Fruit fly (Drosophila melanogaster) whole organism, embryonic: Measurements from ENCODE around the gene Shawn.

Experiments
- BtbVII ChIP-seq: fragments of 200-800 bp; sonication (Bioruptor generic); optimal IDR thresholded peaks from 3 replicates; lab custom pipeline; 2017; ENCODE audit warnings: missing biosample characterization, mild to moderate bottlenecking, missing genetic modification characterization
- CG12104 ChIP-seq: fragments of 200-800 bp; sonication (Bioruptor generic); optimal IDR thresholded peaks from 3 replicates; lab custom pipeline; 2016; ENCODE audit warnings: missing biosample characterization, missing genetic modification characterization
- CG14710 ChIP-seq: fragments of 200-800 bp; sonication (Bioruptor generic); optimal IDR thresholded peaks from 3 replicates; lab custom pipeline; 2019; ENCODE audit warnings: missing biosample characterization, mild to moderate bottlenecking, missing genetic modification characterization, moderate library complexity
- CG16779 ChIP-seq: fragments of 200-800 bp; sonication (Bioruptor generic); IDR thresholded peaks from 2 replicates; pipeline ENCODE4 v1.3.6; 2022; ENCODE audit warnings: missing biosample characterization, missing genetic modification characterization
- CG16815 ChIP-seq: fragments of 200-800 bp; sonication (Bioruptor generic); optimal IDR thresholded peaks from 3 replicates; lab custom pipeline; 2017; ENCODE audit warnings: missing biosample characterization, mild to moderate bottlenecking, missing genetic modification characterization
- CG17385 ChIP-seq: fragments of 200-800 bp; sonication (Bioruptor generic); optimal IDR thresholded peaks from 3 replicates; lab custom pipeline; 2018; ENCODE audit warnings: missing biosample characterization, mild to moderate bottlenecking, missing genetic modification characterization
- CG17568 ChIP-seq: fragments of 200-800 bp; sonication (Bioruptor generic); optimal IDR thresholded peaks from 2 replicates; lab custom pipeline; 2018; ENCODE audit warnings: missing biosample characterization, mild to moderate bottlenecking, missing genetic modification characterization, moderate library complexity
- CG18011 ChIP-seq: fragments of 200-800 bp; sonication (Bioruptor generic); optimal IDR thresholded peaks from 2 replicates; lab custom pipeline; 2017; ENCODE audit warnings: missing biosample characterization, missing genetic modification characterization, mild to moderate bottlenecking, moderate library complexity, missing genotype
- CG2129 ChIP-seq: fragments of 200-800 bp; sonication (Bioruptor generic); IDR thresholded peaks from 2 replicates; pipeline ENCODE4 v1.3.6; 2022; ENCODE audit warnings: missing biosample characterization, missing genetic modification characterization; ENCODE audit not compliant: partially characterized antibody
- CG2199 ChIP-seq: fragments of 200-800 bp; sonication (Bioruptor generic); IDR thresholded peaks from 3 replicates; pipeline ENCODE4 v1.3.6; 2022; ENCODE audit warnings: missing biosample characterization, missing genetic modification characterization
- CG33557 ChIP-seq: fragments of 200-800 bp; sonication (Bioruptor generic); optimal IDR thresholded peaks from 2 replicates; lab custom pipeline; 2019; ENCODE audit warnings: missing biosample characterization, mild to moderate bottlenecking, missing genetic modification characterization, moderate library complexity
- CG42726 ChIP-seq: fragments of 200-800 bp; sonication (Bioruptor generic); IDR thresholded peaks from 2 replicates; pipeline ENCODE4 v1.3.6; 2022; ENCODE audit warnings: missing biosample characterization, missing genetic modification characterization; ENCODE audit not compliant: partially characterized antibody
- CG4404 ChIP-seq: fragments of 200-800 bp; sonication (Bioruptor generic); IDR thresholded peaks from 2 replicates; pipeline ENCODE4 v1.3.6; 2022; ENCODE audit warnings: missing biosample characterization, missing genetic modification characterization
- CG6683 ChIP-seq: fragments of 200-800 bp; sonication (Bioruptor generic); optimal IDR thresholded peaks from 2 replicates; lab custom pipeline; 2017; ENCODE audit warnings: missing biosample characterization, mild to moderate bottlenecking, missing genetic modification characterization, missing genetic modification reagents
- CG7556 ChIP-seq: fragments of 200-800 bp; sonication (Bioruptor generic); optimal IDR thresholded peaks from 2 replicates; lab custom pipeline; 2017; ENCODE audit warnings: missing biosample characterization, mild to moderate bottlenecking, missing genetic modification characterization
- CG9609 ChIP-seq: fragments of 200-800 bp; sonication (Bioruptor generic); optimal IDR thresholded peaks from 3 replicates; lab custom pipeline; 2016; ENCODE audit warnings: missing biosample characterization, missing genetic modification characterization
- CG9817 ChIP-seq: fragments of 200-800 bp; sonication (Bioruptor generic); optimal IDR thresholded peaks from 2 replicates; lab custom pipeline; 2018; ENCODE audit warnings: missing biosample characterization, mild to moderate bottlenecking, missing genetic modification characterization, moderate library complexity
- Camta ChIP-seq: fragments of 200-800 bp; sonication (Bioruptor generic); optimal IDR thresholded peaks from 2 replicates; lab custom pipeline; 2016; ENCODE audit warnings: missing biosample characterization, missing genetic modification characterization
- Dip3 ChIP-seq: fragments of 200-800 bp; sonication (Bioruptor generic); optimal IDR thresholded peaks from 3 replicates; lab custom pipeline; 2016; ENCODE audit warnings: missing biosample characterization, missing genetic modification characterization
- Dp ChIP-seq: fragments of 200-800 bp; sonication (Bioruptor generic); optimal IDR thresholded peaks from 2 replicates; lab custom pipeline; 2018; ENCODE audit warnings: missing biosample characterization, mild to moderate bottlenecking, missing genetic modification characterization, moderate library complexity
- Drgx ChIP-seq: fragments of 200-800 bp; sonication (Bioruptor generic); IDR thresholded peaks from 2 replicates; pipeline ENCODE4 v1.3.6; 2022; ENCODE audit warnings: missing biosample characterization, missing genetic modification characterization
- Gsc ChIP-seq: fragments of 200-800 bp; sonication (Bioruptor generic); IDR thresholded peaks from 2 replicates; pipeline ENCODE4 v1.3.6; 2022; ENCODE audit warnings: missing biosample characterization, missing genetic modification characterization
- HHEX ChIP-seq: fragments of 200-800 bp; sonication (Bioruptor generic); optimal IDR thresholded peaks from 3 replicates; lab custom pipeline; 2017; ENCODE audit warnings: missing biosample characterization, mild to moderate bottlenecking, missing genetic modification characterization, missing genetic modification reagents
- HLH3B ChIP-seq: fragments of 200-800 bp; sonication (Bioruptor generic); IDR thresholded peaks from 2 replicates; pipeline ENCODE4 v1.3.6; 2022; ENCODE audit warnings: missing biosample characterization, missing genetic modification characterization
- HmgD ChIP-seq: fragments of 200-800 bp; sonication (Bioruptor generic); optimal IDR thresholded peaks from 3 replicates; lab custom pipeline; 2016; ENCODE audit warnings: missing biosample characterization, missing genetic modification characterization
- Hmr ChIP-seq: fragments of 200-800 bp; sonication (Bioruptor generic); optimal IDR thresholded peaks from 3 replicates; lab custom pipeline; 2017; ENCODE audit warnings: mild to moderate bottlenecking, missing biosample characterization, missing genetic modification reagents, missing genetic modification characterization
- Kr ChIP-seq: fragments of 200-800 bp; sonication (Bioruptor generic); optimal IDR thresholded peaks from 2 replicates; lab custom pipeline; 2017; ENCODE audit warnings: missing biosample characterization, mild to moderate bottlenecking, missing genetic modification characterization
- MBD-R2 ChIP-seq: fragments of 200-800 bp; sonication (Bioruptor generic); IDR thresholded peaks from 2 replicates; pipeline ENCODE4 v1.3.6; 2022; ENCODE audit warnings: missing biosample characterization, missing genetic modification characterization
- Nf-YB ChIP-seq: fragments of 200-800 bp; sonication (Bioruptor generic); optimal IDR thresholded peaks from 3 replicates; lab custom pipeline; 2019; ENCODE audit warnings: missing biosample characterization, mild to moderate bottlenecking, missing genetic modification characterization, moderate library complexity
- Opbp ChIP-seq: fragments of 200-800 bp; sonication (Bioruptor generic); IDR thresholded peaks from 3 replicates; pipeline ENCODE4 v1.3.6; 2022; ENCODE audit warnings: missing biosample characterization, missing genetic modification characterization; ENCODE audit not compliant: partially characterized antibody
- Scr ChIP-seq: fragments of 200-800 bp; sonication (Bioruptor generic); IDR thresholded peaks from 2 replicates; pipeline ENCODE4 v1.3.6; 2022; ENCODE audit warnings: missing biosample characterization, missing genetic modification characterization; ENCODE audit not compliant: partially characterized antibody
- Six4 ChIP-seq: fragments of 200-800 bp; sonication (Bioruptor generic); optimal IDR thresholded peaks from 2 replicates; lab custom pipeline; 2016; ENCODE audit warnings: missing biosample characterization, missing genetic modification characterization
- Spps ChIP-seq: fragments of 200-800 bp; sonication (Bioruptor generic); optimal IDR thresholded peaks from 2 replicates; lab custom pipeline; 2018; ENCODE audit warnings: missing biosample characterization, mild to moderate bottlenecking, missing genetic modification characterization
- Usf ChIP-seq: fragments of 200-800 bp; sonication (Bioruptor generic); optimal IDR thresholded peaks from 2 replicates; lab custom pipeline; 2017; ENCODE audit warnings: missing genotype, missing biosample characterization, missing genetic modification characterization
- al ChIP-seq: fragments of 200-800 bp; sonication (Bioruptor generic); IDR thresholded peaks from 2 replicates; pipeline ENCODE4 v1.3.6; 2022; ENCODE audit warnings: missing biosample characterization, missing genetic modification characterization
- bcd ChIP-seq: fragments of 200-800 bp; sonication (Bioruptor generic); optimal IDR thresholded peaks from 2 replicates; lab custom pipeline; 2017; ENCODE audit warnings: missing biosample characterization, mild to moderate bottlenecking, missing genetic modification characterization
- chn ChIP-seq: fragments of 200-800 bp; sonication (Bioruptor generic); optimal IDR thresholded peaks from 2 replicates; lab custom pipeline; 2016; ENCODE audit warnings: missing biosample characterization, missing genetic modification characterization
- dati ChIP-seq: fragments of 200-800 bp; sonication (Bioruptor generic); IDR thresholded peaks from 2 replicates; pipeline ENCODE4 v1.3.6; 2022; ENCODE audit warnings: missing biosample characterization, missing genetic modification characterization
- fu2 ChIP-seq: fragments of 200-800 bp; sonication (Bioruptor generic); optimal IDR thresholded peaks from 2 replicates; lab custom pipeline; 2016; ENCODE audit warnings: missing biosample characterization, missing genetic modification characterization
- lola ChIP-seq, 3 experiments: fragments of >200 bp in 2 of 3; fragments of 200-800 bp in 1 of 3; sonication (Bioruptor generic) in 1 of 3; optimal IDR thresholded peaks; 2 replicates each; lab custom pipeline; 2017 to 2019; ENCODE audit warnings: missing biosample characterization in 3 of 3, missing genetic modification characterization in 3 of 3, mild to moderate bottlenecking in 1 of 3, moderate library complexity in 1 of 3
- mld ChIP-seq: fragments of 200-800 bp; sonication (Bioruptor generic); IDR thresholded peaks from 3 replicates; pipeline ENCODE4 v1.3.6; 2022; ENCODE audit warnings: missing biosample characterization, missing genetic modification characterization; ENCODE audit not compliant: partially characterized antibody
- onecut ChIP-seq: fragments of 200-800 bp; sonication (Bioruptor generic); IDR thresholded peaks from 2 replicates; pipeline ENCODE4 v1.3.6; 2022; ENCODE audit warnings: missing biosample characterization, missing genetic modification characterization
- org-1 ChIP-seq: fragments of 200-800 bp; sonication (Bioruptor generic); optimal IDR thresholded peaks from 2 replicates; lab custom pipeline; 2017; ENCODE audit warnings: missing biosample characterization, missing genetic modification characterization
- phol ChIP-seq: fragments of 200-800 bp; sonication (Bioruptor generic); optimal IDR thresholded peaks from 3 replicates; lab custom pipeline; 2018; ENCODE audit warnings: missing biosample characterization, mild to moderate bottlenecking, missing genetic modification characterization, moderate library complexity
- pnt ChIP-seq: fragments of 200-800 bp; sonication (Bioruptor generic); optimal IDR thresholded peaks from 3 replicates; lab custom pipeline; 2016; ENCODE audit warnings: missing biosample characterization, missing genetic modification characterization
- schlank ChIP-seq: fragments of 200-800 bp; sonication (Bioruptor generic); optimal IDR thresholded peaks from 2 replicates; lab custom pipeline; 2018; ENCODE audit warnings: missing biosample characterization, mild to moderate bottlenecking, missing genetic modification characterization
- sd ChIP-seq: fragments of 200-800 bp; sonication (Bioruptor generic); optimal IDR thresholded peaks from 3 replicates; lab custom pipeline; 2018; ENCODE audit warnings: missing biosample characterization, mild to moderate bottlenecking, missing genetic modification characterization, moderate library complexity
- slp2 ChIP-seq: fragments of 200-800 bp; sonication (Bioruptor generic); optimal IDR thresholded peaks from 2 replicates; lab custom pipeline; 2016; ENCODE audit warnings: missing biosample characterization, missing genetic modification characterization
- usp ChIP-seq: fragments of >200 bp; optimal IDR thresholded peaks from 2 replicates; lab custom pipeline; 2017; ENCODE audit warnings: missing biosample characterization, missing genetic modification characterization
- zf30C ChIP-seq: fragments of 200-800 bp; sonication (Bioruptor generic); optimal IDR thresholded peaks from 3 replicates; lab custom pipeline; 2018; ENCODE audit warnings: missing biosample characterization, mild to moderate bottlenecking, missing genetic modification characterization

The Shawn gene

DNA sequence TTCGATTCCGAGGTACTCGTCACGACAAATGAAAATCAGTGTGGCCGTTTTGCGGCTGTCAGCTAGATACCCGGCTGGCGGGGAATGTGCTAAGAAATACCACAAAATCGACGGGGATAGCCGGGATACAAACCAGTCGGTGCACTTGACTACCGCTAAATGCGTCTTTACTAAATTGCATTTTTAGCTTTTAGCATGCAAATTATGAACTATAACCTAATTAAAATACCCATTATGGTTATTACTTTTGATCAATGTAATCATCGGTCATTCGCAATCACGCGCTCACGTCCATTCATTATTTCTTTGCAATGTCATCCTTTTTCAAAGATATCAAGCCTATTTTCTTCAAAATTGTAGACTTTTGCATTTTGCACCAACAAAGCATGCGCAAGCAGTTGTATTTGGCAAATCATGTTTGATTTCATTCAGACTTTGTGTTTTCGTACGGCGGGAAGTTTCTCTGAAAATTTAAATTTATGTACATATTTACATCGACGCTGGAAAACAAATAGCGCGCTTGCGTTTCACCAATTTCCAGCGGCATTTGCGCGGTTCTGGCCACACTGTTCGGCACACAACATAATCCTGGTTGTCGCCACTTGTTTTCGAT is 27.1 kb downstream of the Shawn start, which contains the start of gene Rcd-1 (continued):
- TF ChIP-seq Scr (GFP tag; lab: Robert Waterston, UW) (no peak), BtbVII (GFP tag; lab: Kevin White, UChicago) (no peak), CG17385 (GFP tag; lab: Kevin White, UChicago) (no peak), Opbp (0 out of 3 replicates have a peak, but pooled peaks have one; percentile 4), fu2 (GFP tag; lab: Kevin White, UChicago) (no peak), al (GFP tag; lab: Robert Waterston, UW) (no peak), Camta (GFP tag; lab: Kevin White, UChicago) (no peak), mld (GFP tag; lab: Robert Waterston, UW) (no peak), Usf (GFP tag; lab: Kevin White, UChicago) (no peak), lola (GFP tag; optimal IDR thresholded peaks at IDR 0.05; lab: Kevin White, UChicago) (no peak), CG16815 (GFP tag; lab: Kevin White, UChicago) (no peak), CG6683 (no peak), org-1 (GFP tag; lab: Kevin White, UChicago) (no peak), chn (GFP tag; lab: Kevin White, UChicago) (no peak), dati (GFP tag; lab: Robert Waterston, UW) (no peak), CG2129 (no peak), CG12104 (GFP tag; lab: Kevin White, UChicago) (no peak), Six4 (GFP tag; lab: Kevin White, UChicago) (no peak), Kr (GFP tag; lab: Kevin White, UChicago) (no peak), Dip3 (GFP tag; lab: Kevin White, UChicago) (no peak), CG7556 (GFP tag; lab: Kevin White, UChicago) (no peak), HmgD (GFP tag; lab: Kevin White, UChicago) (no peak), HLH3B (no peak), Dp (GFP tag; lab: Kevin White, UChicago) (peak; percentile 51), Gsc (GFP tag; lab: Robert Waterston, UW) (no peak), CG9817 (tag; lab: Kevin White, UChicago) (no peak), bcd (GFP tag; lab: Kevin White, UChicago) (no peak), HHEX (no peak), Drgx (GFP tag; lab: Robert Waterston, UW) (no peak), MBD-R2 (GFP tag; lab: Robert Waterston, UW) (peak; percentile 35; the same call in 1 of the 2 replicates), CG9609 (no peak), CG14710 (tag; lab: Kevin White, UChicago) (peak; percentile 44), zf30C (GFP tag; lab: Kevin White, UChicago) (no peak), pnt (GFP tag; lab: Kevin White, UChicago) (no peak), CG2199 (GFP tag; lab: Robert Waterston, UW) (no peak), onecut (no peak), CG16779 (GFP tag; lab: Robert Waterston, UW) (no peak), CG17568 (GFP tag; lab: Kevin White, UChicago) (no peak), CG33557 (GFP tag; lab: Kevin White, UChicago) (peak; percentile 22), sd (tag; lab: Kevin White, UChicago) (peak; percentile 18), CG4404 (GFP tag; lab: Robert Waterston, UW) (no peak), schlank (tag; lab: Kevin White, UChicago) (no peak), CG18011 (no peak), usp (GFP tag; lab: Kevin White, UChicago) (no peak), Hmr (GFP tag; lab: Kevin White, UChicago) (no peak), phol (tag; lab: Kevin White, UChicago) (peak; percentile 16), Nf-YB (GFP tag; lab: Kevin White, UChicago) (no peak), CG42726 (GFP tag; lab: Robert Waterston, UW) (no peak), Spps (tag; lab: Kevin White, UChicago) (no peak), slp2 (GFP tag; lab: Kevin White, UChicago) (no peak)
